Worm (Caenorhabditis elegans): Measurements from ENCODE around the gene F20D6.11.

The F20D6.11 gene

DNA sequence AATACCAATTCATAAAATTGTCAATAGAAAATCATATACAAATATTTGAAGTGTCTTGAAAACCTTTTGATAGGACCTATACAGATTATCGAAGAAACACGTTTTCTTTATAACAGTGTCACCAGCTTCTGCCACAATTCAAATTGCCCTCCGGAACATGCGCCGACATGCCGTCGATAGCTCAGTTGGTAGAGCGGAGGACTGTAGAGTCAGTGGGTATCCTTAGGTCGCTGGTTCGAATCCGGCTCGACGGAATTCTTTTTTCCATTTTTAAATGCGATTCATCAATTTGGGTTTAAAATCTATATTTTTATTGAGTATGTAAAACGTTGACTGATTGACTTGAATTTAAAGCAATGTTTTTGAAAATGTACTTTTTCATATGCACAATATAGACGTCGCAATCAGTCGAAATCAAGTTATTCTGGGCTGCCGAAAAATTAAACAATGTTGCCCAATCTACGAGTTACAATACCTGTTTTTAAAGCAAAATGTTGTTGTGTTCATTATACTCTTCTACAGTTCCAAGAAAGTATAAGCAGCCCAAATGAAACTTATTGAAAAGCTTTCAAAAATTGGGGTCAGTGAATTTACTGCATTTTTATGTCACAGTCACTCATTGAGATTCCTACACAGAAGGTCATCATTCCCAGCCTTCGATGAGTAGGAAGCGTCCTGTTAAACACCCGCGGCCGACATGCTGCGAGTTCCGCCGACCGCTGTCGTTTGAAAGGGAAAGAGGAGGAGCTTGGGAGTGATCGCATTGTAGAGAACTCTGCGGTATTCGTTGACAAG lies 48.6 kb upstream of the F20D6.11 start (continued):
- TF ChIP-seq mep-1 (tag; optimal IDR thresholded peaks at IDR 0.05) (peak; percentile 84), hmg-1.1 (GFP tag; IDR thresholded peaks at IDR 0.05) (0 out of 2 replicates have a peak, but pooled peaks have one; percentile 20), unc-130 (GFP tag; optimal IDR thresholded peaks at IDR 0.05) (peak; percentile 29), nhr-25 (tag; optimal IDR thresholded peaks at IDR 0.05; ENCODE audit: borderline replicate concordance, insufficient read depth) (no peak), ceh-20 (GFP tag; IDR thresholded peaks at IDR 0.05) (peak; percentile 24; the same call in 1 of the 2 replicates), sdz-12 (GFP tag; optimal IDR thresholded peaks at IDR 0.05) (no peak), Y5F2A.4 (GFP tag; optimal IDR thresholded peaks at IDR 0.05) (no peak), daf-12 (tag; optimal IDR thresholded peaks at IDR 0.05) (no peak), ctbp-1 (GFP tag; IDR thresholded peaks at IDR 0.05) (no peak), php-3 (GFP tag; IDR thresholded peaks at IDR 0.05) (peak; percentile 61), egl-27 (tag; optimal IDR thresholded peaks at IDR 0.05) (no peak), zip-11 (GFP tag; IDR thresholded peaks at IDR 0.05) (no peak), tag-97 (GFP tag; IDR thresholded peaks at IDR 0.05) (no peak), ZK546.5 (tag; optimal IDR thresholded peaks at IDR 0.05) (no peak), spr-1 (tag; optimal IDR thresholded peaks at IDR 0.05) (no peak), ama-1 (optimal IDR thresholded peaks at IDR 0.05) (peak; percentile 97), Y48G9A.11 (GFP tag; IDR thresholded peaks at IDR 0.05) (peak; percentile 83), ceh-62 (tag; optimal IDR thresholded peaks at IDR 0.05) (no peak), mxl-2 (GFP tag; conservative IDR thresholded peaks at IDR 0.05) (no peak), zip-2 (tag; optimal IDR thresholded peaks at IDR 0.05) (peak; percentile 25), spr-3 (GFP tag; optimal IDR thresholded peaks at IDR 0.05) (no peak), nhr-42 (GFP tag; IDR thresholded peaks at IDR 0.05) (no peak), ceh-28 (tag; optimal IDR thresholded peaks at IDR 0.05) (no peak), mdl-1 (tag; optimal IDR thresholded peaks at IDR 0.05) (no peak), madf-5 (GFP tag; IDR thresholded peaks at IDR 0.05) (no peak), unc-62 (GFP tag; optimal IDR thresholded peaks at IDR 0.05 in 1 of 2) (no peak), unc-62 (tag; optimal IDR thresholded peaks at IDR 0.05) (no peak), F37D6.2 (tag; optimal IDR thresholded peaks at IDR 0.05) (no peak), dpl-1 (GFP tag; optimal IDR thresholded peaks at IDR 0.05) (no peak), nhr-28 (tag; optimal IDR thresholded peaks at IDR 0.05) (no peak), fkh-10 (GFP tag; optimal IDR thresholded peaks at IDR 0.05) (no peak), nhr-111 (GFP tag; optimal IDR thresholded peaks at IDR 0.05) (peak; percentile 54), Y75B8A.6 (GFP tag; IDR thresholded peaks at IDR 0.05) (no peak), dve-1 (tag; optimal IDR thresholded peaks at IDR 0.05; ENCODE audit: insufficient read depth) (peak; percentile 80), T26A8.4 (GFP tag; IDR thresholded peaks at IDR 0.05) (peak; percentile 92), daf-8 (GFP tag; IDR thresholded peaks at IDR 0.05) (no peak), aha-1 (tag) (peak; percentile 93), dmd-8 (GFP tag; IDR thresholded peaks at IDR 0.05) (peak; percentile 56; the same call in 1 of the 2 replicates), nhr-11 (tag; optimal IDR thresholded peaks at IDR 0.05) (no peak), lim-7 (GFP tag; IDR thresholded peaks at IDR 0.05) (0 out of 2 replicates have a peak, but pooled peaks have one; percentile 43), lin-38 (GFP tag; IDR thresholded peaks at IDR 0.05) (peak; percentile 57), skn-1 (tag; optimal IDR thresholded peaks at IDR 0.05) (no peak), rbr-2 (tag; optimal IDR thresholded peaks at IDR 0.05) (peak; percentile 56), jun-1 (tag; optimal IDR thresholded peaks at IDR 0.05) (peak; percentile 31), nhr-6 (tag; optimal IDR thresholded peaks at IDR 0.05) (peak; percentile 54), ceh-82 (tag; optimal IDR thresholded peaks at IDR 0.05) (no peak), egl-43 (GFP tag; IDR thresholded peaks at IDR 0.05) (no peak; the same call in none of the 2 replicates), pqm-1 (tag; optimal IDR thresholded peaks at IDR 0.05) (peak; percentile 31), lin-15B (tag; optimal IDR thresholded peaks at IDR 0.05) (no peak), daf-16 (GFP tag; optimal IDR thresholded peaks at IDR 0.05) (peak; percentile 12 to 78), daf-16 (tag; optimal IDR thresholded peaks at IDR 0.05) (peak; percentile 86), snpc-1.2 (GFP tag; IDR thresholded peaks at IDR 0.05) (peak; percentile 87)

Data from whole organism, L4 larva.